Fruit fly (Drosophila melanogaster): ENCODE data around the gene CG9391.

DNA sequence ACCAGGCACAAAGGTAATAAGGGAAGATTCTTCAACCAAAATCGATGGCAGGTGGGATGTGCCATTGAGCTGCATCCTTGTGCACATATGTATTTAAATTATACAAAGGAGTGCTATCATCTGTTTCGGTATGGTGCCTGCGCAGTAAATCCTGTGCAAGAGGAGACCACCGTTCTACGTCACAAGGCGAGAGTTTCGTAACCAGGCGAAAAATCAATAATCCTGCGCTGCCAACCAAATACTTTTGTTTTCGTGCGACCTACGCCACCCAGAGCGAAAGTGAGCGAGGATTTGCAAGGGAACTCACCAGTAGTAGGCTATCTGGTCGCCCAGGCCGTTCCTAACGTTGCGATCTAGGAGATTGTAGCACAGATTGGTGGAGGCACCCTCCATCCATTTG, 11.0 kb upstream of the CG9391 start:
- TF ChIP-seq Blimp-1 (GFP tag; optimal IDR thresholded peaks at IDR 0.05) (no peak), vri (GFP tag; optimal IDR thresholded peaks at IDR 0.05) (no peak), Met (GFP tag; optimal IDR thresholded peaks at IDR 0.05) (no peak), eg (GFP tag; IDR thresholded peaks at IDR 0.05) (no peak), achi (GFP tag; optimal IDR thresholded peaks at IDR 0.05) (no peak), CG6163 (GFP tag; IDR thresholded peaks at IDR 0.05) (no peak), CG9139 (GFP tag; optimal IDR thresholded peaks at IDR 0.05) (no peak), OdsH (GFP tag; optimal IDR thresholded peaks at IDR 0.05) (no peak), CG6808 (GFP tag; optimal IDR thresholded peaks at IDR 0.05) (no peak), dsx (GFP tag; optimal IDR thresholded peaks at IDR 0.05; ENCODE audit: poor library complexity, severe bottlenecking) (no peak), CG31627 (GFP tag; optimal IDR thresholded peaks at IDR 0.05) (no peak)

Data from whole organism, prepupa.